Fruit fly (Drosophila melanogaster) whole organism, pupa: ENCODE data around the gene CG3345.

Experiments used
- CG10348 ChIP-seq: fragments of 200-800 bp; sonication (Bioruptor generic); IDR thresholded peaks from 2 replicates; pipeline ENCODE4 v1.3.6; 2022; ENCODE audit warnings: missing biosample characterization, missing genetic modification characterization
- CG12605 ChIP-seq: fragments of 200-800 bp; sonication (Bioruptor generic); IDR thresholded peaks from 2 replicates; pipeline ENCODE4 v1.3.6; 2022; ENCODE audit warnings: missing biosample characterization, missing genetic modification characterization
- CG13204 ChIP-seq: fragments of 200-800 bp; sonication (Bioruptor generic); optimal IDR thresholded peaks from 2 replicates; lab custom pipeline; 2018; ENCODE audit warnings: missing biosample characterization, mild to moderate bottlenecking, missing genetic modification characterization, moderate library complexity
- CG14655 ChIP-seq: fragments of 200-800 bp; sonication (Bioruptor generic); optimal IDR thresholded peaks from 3 replicates; lab custom pipeline; 2017; ENCODE audit warnings: mild to moderate bottlenecking, missing biosample characterization, missing genetic modification reagents, missing genetic modification characterization
- CG15710 ChIP-seq: fragments of 200-800 bp; sonication (Bioruptor generic); optimal IDR thresholded peaks from 2 replicates; lab custom pipeline; 2018; ENCODE audit warnings: missing biosample characterization, mild to moderate bottlenecking, missing genetic modification characterization, moderate library complexity
- CG17806 ChIP-seq: fragments of 200-800 bp; sonication (Bioruptor generic); optimal IDR thresholded peaks from 2 replicates; lab custom pipeline; 2018; ENCODE audit warnings: missing biosample characterization, mild to moderate bottlenecking, missing genetic modification characterization, moderate library complexity
- CG32121 ChIP-seq: fragments of 200-800 bp; sonication (Bioruptor generic); IDR thresholded peaks from 2 replicates; pipeline ENCODE4 v1.3.6; 2022; ENCODE audit warnings: missing biosample characterization, missing genetic modification characterization
- CG34367 ChIP-seq: fragments of 200-800 bp; sonication (Bioruptor generic); optimal IDR thresholded peaks from 2 replicates; lab custom pipeline; 2018; ENCODE audit warnings: missing biosample characterization, mild to moderate bottlenecking, missing genetic modification characterization
- CG4496 ChIP-seq: fragments of 200-800 bp; sonication (Bioruptor generic); IDR thresholded peaks from 3 replicates; pipeline ENCODE4 v1.3.6; 2022; ENCODE audit warnings: missing biosample characterization, missing genetic modification characterization
- CG8159 ChIP-seq: fragments of 200-800 bp; sonication (Bioruptor generic); optimal IDR thresholded peaks from 3 replicates; lab custom pipeline; 2018; ENCODE audit warnings: missing biosample characterization, mild to moderate bottlenecking, missing genetic modification characterization, moderate library complexity
- CG8301 ChIP-seq: fragments of 200-800 bp; sonication (Bioruptor generic); optimal IDR thresholded peaks from 2 replicates; lab custom pipeline; 2018; ENCODE audit warnings: missing biosample characterization, mild to moderate bottlenecking, missing genetic modification characterization
- CG9948 ChIP-seq: fragments of 200-800 bp; sonication (Bioruptor generic); optimal IDR thresholded peaks from 2 replicates; lab custom pipeline; 2018; ENCODE audit warnings: missing biosample characterization, mild to moderate bottlenecking, missing genetic modification characterization, moderate library complexity
- D1 ChIP-seq: fragments of 200-800 bp; sonication (Bioruptor generic); optimal IDR thresholded peaks from 2 replicates; lab custom pipeline; 2018; ENCODE audit warnings: missing biosample characterization, mild to moderate bottlenecking, missing genetic modification characterization, moderate library complexity
- EcR ChIP-seq: fragments of 200-800 bp; sonication (Bioruptor generic); optimal IDR thresholded peaks from 3 replicates; lab custom pipeline; 2019; ENCODE audit warnings: missing biosample characterization, missing genetic modification characterization, mild to moderate bottlenecking, moderate library complexity, missing genetic modification reagents
- Ets98B ChIP-seq: fragments of 200-800 bp; sonication (Bioruptor generic); IDR thresholded peaks from 2 replicates; pipeline ENCODE4 v1.3.6; 2022; ENCODE audit warnings: missing biosample characterization, missing genetic modification characterization
- Pif1A ChIP-seq: fragments of 200-800 bp; sonication (Bioruptor generic); optimal IDR thresholded peaks from 3 replicates; lab custom pipeline; 2016; ENCODE audit warnings: missing biosample characterization, missing genetic modification characterization
- Pif1B ChIP-seq: fragments of 200-800 bp; sonication (Bioruptor generic); optimal IDR thresholded peaks from 3 replicates; lab custom pipeline; 2016; ENCODE audit warnings: missing biosample characterization, missing genetic modification characterization
- Snoo ChIP-seq: fragments of 200-800 bp; sonication (Bioruptor generic); optimal IDR thresholded peaks from 3 replicates; lab custom pipeline; 2017; ENCODE audit warnings: missing biosample characterization, mild to moderate bottlenecking, missing genetic modification characterization, inconsistent platforms
- fd96Ca ChIP-seq: fragments of 200-800 bp; sonication (Bioruptor generic); IDR thresholded peaks from 3 replicates; pipeline ENCODE4 v1.3.6; 2022; ENCODE audit warnings: missing biosample characterization, missing genetic modification characterization
- gl ChIP-seq: fragments of 200-800 bp; sonication (Bioruptor generic); optimal IDR thresholded peaks from 2 replicates; lab custom pipeline; 2018; ENCODE audit warnings: missing biosample characterization, mild to moderate bottlenecking, missing genetic modification characterization
- rn ChIP-seq: fragments of 200-800 bp; sonication (Bioruptor generic); IDR thresholded peaks from 2 replicates; pipeline ENCODE4 v1.3.6; 2022; ENCODE audit warnings: missing biosample characterization, missing genetic modification characterization

Gene CG3345

DNA sequence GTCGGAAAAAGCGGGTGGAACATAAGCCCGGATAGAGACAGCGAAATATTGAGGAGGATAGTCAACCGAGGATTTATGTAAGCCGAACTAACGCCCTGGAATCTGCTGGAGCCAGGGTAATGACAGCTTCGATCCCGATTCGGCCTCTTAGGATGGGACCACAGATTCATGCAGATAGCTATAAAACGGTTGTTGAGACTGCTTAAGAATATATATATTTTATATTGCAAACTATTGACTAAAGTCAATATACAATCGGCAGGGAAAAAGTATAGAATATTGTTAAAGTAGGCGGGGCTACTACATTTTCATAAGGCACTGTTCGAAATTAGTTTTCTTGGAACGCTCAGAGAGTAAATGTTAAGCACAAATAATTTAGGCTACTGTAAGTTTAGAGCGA, at the start of gene CG3345:
TSS of gene CG3345 (plus strand) at position 301 of the 400 bp plus-strand sequence.
- no peak for TF ChIP-seq gl (tag; lab: Kevin White, UChicago)
- no peak for TF ChIP-seq fd96Ca
- no peak for TF ChIP-seq CG15710 (tag; lab: Kevin White, UChicago)
- no peak for TF ChIP-seq rn (GFP tag; lab: Robert Waterston, UW)
- TF ChIP-seq Pif1A = no peak
- no peak for TF ChIP-seq CG32121
- no peak for TF ChIP-seq CG8159 (tag; lab: Kevin White, UChicago)
- no peak for TF ChIP-seq D1 (tag; lab: Kevin White, UChicago)
- no peak for TF ChIP-seq CG9948 (tag; lab: Kevin White, UChicago)
- TF ChIP-seq CG4496 (GFP tag; lab: Robert Waterston, UW) = no peak
- TF ChIP-seq CG10348 = no peak
- no peak for TF ChIP-seq CG17806 (tag; lab: Kevin White, UChicago)
- TF ChIP-seq CG34367 (tag; lab: Kevin White, UChicago) = no peak
- no peak for TF ChIP-seq EcR (GFP tag; lab: Kevin White, UChicago)

DNA sequence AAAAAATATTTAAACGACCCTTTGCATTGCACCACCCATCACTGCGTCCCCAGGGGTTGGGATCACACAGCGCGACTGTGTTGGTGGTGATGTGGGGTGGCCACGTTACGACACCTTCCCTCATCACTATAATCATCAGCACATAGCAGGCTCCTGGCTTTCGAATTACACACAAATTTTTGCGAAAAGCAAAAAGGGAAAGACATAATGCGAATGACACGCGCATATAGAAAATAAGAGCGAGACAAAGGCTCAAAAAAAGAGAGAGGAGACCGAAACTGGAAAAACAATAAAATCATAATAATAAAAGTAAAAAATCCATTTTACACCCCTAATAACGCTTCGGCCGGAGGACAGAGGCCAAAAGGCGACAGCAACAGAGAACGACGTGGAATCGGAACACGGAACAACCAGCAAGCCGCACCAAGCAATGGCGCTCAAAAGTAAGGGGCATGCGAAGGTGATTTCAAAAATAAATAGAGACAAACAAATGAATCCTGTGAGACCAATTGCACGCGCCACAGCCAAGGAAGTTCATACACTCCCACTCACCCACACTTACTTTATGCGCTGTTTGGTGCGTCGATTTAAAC, 49.4 kb upstream of the CG3345 start:
- TF ChIP-seq Pif1A (no peak), CG10348 (no peak), CG9948 (tag; lab: Kevin White, UChicago) (no peak), CG8159 (tag; lab: Kevin White, UChicago) (no peak)

DNA sequence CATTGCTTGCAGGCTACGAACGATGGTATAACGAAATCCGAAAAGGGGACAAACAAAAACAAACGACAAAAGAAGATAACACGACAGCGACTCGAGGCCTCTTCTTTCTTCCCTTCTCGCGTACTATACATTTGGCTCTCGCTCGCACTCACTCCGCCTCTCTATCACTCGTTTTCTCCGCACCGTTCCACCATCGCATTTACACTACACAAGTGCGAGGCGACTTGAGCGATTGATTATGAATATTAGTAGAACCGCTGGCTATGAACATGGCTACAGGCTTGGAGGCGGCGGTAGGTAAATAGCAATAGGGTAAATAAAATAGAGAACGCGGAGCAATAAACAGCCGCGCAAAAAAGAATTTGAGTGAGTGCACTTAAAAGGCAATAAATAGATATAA, 48.4 kb upstream of the CG3345 start:
- TF ChIP-seq CG10348 (0 out of 2 replicates have a peak, but pooled peaks have one; percentile 16), CG4496 (GFP tag; lab: Robert Waterston, UW) (peak; percentile 28; the same call in 1 of the 3 replicates), CG34367 (tag; lab: Kevin White, UChicago) (no peak), CG12605 (GFP tag; lab: Robert Waterston, UW) (peak; percentile 37; the same call in 1 of the 2 replicates)

DNA sequence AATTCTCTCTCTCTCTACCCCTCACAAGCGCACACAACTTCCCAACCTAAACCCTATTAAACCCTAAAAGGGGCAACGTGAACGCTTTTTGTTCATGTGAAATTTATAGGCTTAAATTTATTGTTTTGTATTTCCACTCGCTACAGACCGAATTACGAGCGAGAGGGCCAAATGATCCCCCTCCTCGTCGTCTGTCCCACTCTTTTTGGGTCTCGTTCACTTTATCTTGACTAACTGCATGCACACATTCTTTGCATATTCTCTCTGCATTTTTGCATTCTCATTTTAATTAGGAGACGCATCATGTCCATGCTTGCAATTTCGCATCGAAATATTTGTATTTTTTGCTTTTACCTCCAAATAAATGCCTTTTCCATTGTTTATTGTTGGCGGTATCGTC, 47.7 kb upstream of the CG3345 start:
- TF ChIP-seq Ets98B (GFP tag; lab: Robert Waterston, UW) (no peak), CG10348 (no peak), rn (GFP tag; lab: Robert Waterston, UW) (no peak), CG15710 (tag; lab: Kevin White, UChicago) (no peak), CG17806 (tag; lab: Kevin White, UChicago) (no peak), CG12605 (GFP tag; lab: Robert Waterston, UW) (no peak), Snoo (tag; lab: Kevin White, UChicago) (no peak), gl (tag; lab: Kevin White, UChicago) (no peak), CG8159 (tag; lab: Kevin White, UChicago) (no peak), EcR (GFP tag; lab: Kevin White, UChicago) (no peak), fd96Ca (no peak), CG14655 (no peak), Pif1A (no peak), CG8301 (tag; lab: Kevin White, UChicago) (no peak), Pif1B (GFP tag; lab: Kevin White, UChicago) (no peak)

DNA sequence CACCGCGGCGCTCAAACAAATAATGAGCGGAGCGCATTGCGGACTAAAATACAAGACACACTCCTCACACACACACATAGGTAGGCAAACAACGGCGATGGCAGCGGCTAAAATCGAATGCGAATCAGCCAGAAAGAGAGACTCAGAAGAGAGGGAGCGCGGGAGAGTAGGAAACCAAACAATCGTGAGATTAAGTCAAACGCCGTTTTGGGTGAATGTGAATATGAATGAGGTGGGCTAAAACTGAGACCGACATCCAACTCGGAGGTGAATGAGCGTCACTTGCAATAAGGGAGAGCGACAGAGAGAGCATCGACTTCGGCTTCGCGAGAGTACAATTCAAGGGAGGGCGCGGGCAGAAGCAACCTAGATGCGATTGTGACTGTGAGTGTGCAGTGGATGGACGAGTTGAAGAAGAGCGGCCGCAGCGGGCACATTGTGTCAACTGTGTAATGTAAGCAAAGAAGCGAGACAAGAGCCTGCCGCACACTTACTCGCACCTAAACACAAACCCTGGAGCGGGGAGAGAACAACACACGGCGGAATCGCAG, 46.9 kb upstream of the CG3345 start:
- TF ChIP-seq CG12605 (GFP tag; lab: Robert Waterston, UW) = peak; percentile 14; the same call in 1 of the 2 replicates
- no peak for TF ChIP-seq CG8301 (tag; lab: Kevin White, UChicago)
- peak; percentile 21 for TF ChIP-seq Pif1B (GFP tag; lab: Kevin White, UChicago)
- peak; percentile 75 for TF ChIP-seq CG13204
- TF ChIP-seq Ets98B (GFP tag; lab: Robert Waterston, UW) = peak; percentile 34; the same call in 1 of the 2 replicates
- peak; percentile 95 for TF ChIP-seq EcR (GFP tag; lab: Kevin White, UChicago)
- peak; percentile 34 for TF ChIP-seq Pif1A
- TF ChIP-seq CG8159 (tag; lab: Kevin White, UChicago) = no peak
- peak; percentile 66 for TF ChIP-seq CG4496 (GFP tag; lab: Robert Waterston, UW)

DNA sequence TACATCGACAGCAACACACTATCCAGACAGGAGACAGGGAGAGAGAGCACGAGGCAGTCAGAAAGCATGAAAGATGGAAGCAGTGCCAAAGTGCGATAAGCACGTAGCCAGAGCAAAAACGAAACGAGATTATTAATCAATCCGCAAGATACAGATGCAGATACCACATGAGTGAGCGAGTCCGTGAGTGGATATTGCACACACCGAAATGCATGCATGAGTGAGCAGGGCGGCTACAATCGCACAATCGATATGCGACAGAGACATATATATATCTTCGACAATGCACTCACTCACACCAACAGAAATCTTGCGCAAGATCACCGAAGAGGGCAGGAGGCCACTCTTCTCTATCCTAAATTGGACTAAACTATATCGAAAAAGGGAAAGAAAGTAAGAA, 46.0 kb upstream of the CG3345 start:
- TF ChIP-seq CG10348 (no peak), CG17806 (tag; lab: Kevin White, UChicago) (no peak), rn (GFP tag; lab: Robert Waterston, UW) (no peak), Snoo (tag; lab: Kevin White, UChicago) (no peak), CG13204 (no peak), fd96Ca (no peak), Ets98B (GFP tag; lab: Robert Waterston, UW) (no peak), CG4496 (GFP tag; lab: Robert Waterston, UW) (no peak), CG8159 (tag; lab: Kevin White, UChicago) (no peak), CG34367 (tag; lab: Kevin White, UChicago) (no peak), CG15710 (tag; lab: Kevin White, UChicago) (no peak), CG9948 (tag; lab: Kevin White, UChicago) (no peak), CG8301 (tag; lab: Kevin White, UChicago) (no peak), gl (tag; lab: Kevin White, UChicago) (no peak), CG32121 (no peak), Pif1A (no peak), EcR (GFP tag; lab: Kevin White, UChicago) (no peak), Pif1B (GFP tag; lab: Kevin White, UChicago) (no peak), CG14655 (no peak)
- TF ChIP-seq, all 21 proteins: peak for 0
